Fruit fly (Drosophila melanogaster): ENCODE results near the gene CG33271.

CG33271 gene

DNA sequence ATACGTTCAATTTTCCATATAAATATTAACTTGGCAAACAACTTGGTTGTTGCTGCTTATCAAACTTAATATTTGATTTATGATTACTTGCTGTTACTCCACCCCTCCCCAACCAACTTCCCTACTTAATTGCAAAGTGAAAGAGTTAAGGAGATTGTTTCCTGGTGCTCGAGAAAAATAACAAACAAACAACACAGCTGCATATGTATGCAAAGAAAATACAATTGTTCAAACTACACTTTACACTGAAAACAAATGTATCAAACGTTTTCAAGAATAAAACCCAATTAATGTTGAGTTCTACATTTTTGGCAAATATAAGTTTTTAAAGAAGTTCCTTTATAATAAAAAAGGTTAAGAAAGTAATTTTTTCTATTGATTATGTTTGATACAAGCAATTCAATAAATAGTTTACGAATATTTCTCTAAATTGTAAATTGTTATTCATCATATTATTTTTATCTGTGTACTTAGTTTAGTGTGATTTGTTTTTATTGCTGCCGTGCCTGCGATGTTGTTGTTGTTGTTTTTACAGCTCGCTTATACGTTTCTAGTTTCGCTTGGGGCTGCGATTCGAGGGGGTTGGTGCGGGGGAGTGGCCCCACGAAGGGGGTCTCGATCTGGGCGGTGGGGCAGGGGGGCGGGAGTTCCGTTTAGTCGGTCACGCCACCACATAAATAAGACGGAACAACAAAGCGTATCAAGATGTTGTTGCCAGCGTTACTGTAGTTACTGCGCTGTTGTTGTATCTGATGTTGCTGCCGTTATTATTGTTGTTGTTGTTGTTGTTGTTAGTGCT lies 21.4 kb downstream of the CG33271 start (continued):
- TF ChIP-seq fd102C (GFP tag; optimal IDR thresholded peaks at IDR 0.05) (no peak), CG17186 (GFP tag; optimal IDR thresholded peaks at IDR 0.05) (peak; percentile 19), CG5180 (GFP tag; optimal IDR thresholded peaks at IDR 0.05) (peak; percentile 48), CG10565 (GFP tag; optimal IDR thresholded peaks at IDR 0.05) (no peak), Doc3 (GFP tag; IDR thresholded peaks at IDR 0.05; ENCODE audit: partially characterized antibody) (no peak), CG3065 (GFP tag; optimal IDR thresholded peaks at IDR 0.05) (no peak), nerfin-2 (GFP tag; IDR thresholded peaks at IDR 0.05; ENCODE audit: partially characterized antibody) (no peak), CG2129 (GFP tag; IDR thresholded peaks at IDR 0.05; ENCODE audit: partially characterized antibody) (no peak), Dp (GFP tag; optimal IDR thresholded peaks at IDR 0.05) (no peak), CG3407 (GFP tag; optimal IDR thresholded peaks at IDR 0.05) (peak; percentile 63), crc (GFP tag; optimal IDR thresholded peaks at IDR 0.05) (no peak), corto (GFP tag; optimal IDR thresholded peaks at IDR 0.05) (no peak), NK7.1 (GFP tag; optimal IDR thresholded peaks at IDR 0.05) (no peak), ftz-f1 (GFP tag; optimal IDR thresholded peaks at IDR 0.05) (no peak), CG10147 (GFP tag; optimal IDR thresholded peaks at IDR 0.05) (peak; percentile 84), CG6765 (GFP tag; optimal IDR thresholded peaks at IDR 0.05) (peak; percentile 59), CG11696 (GFP tag; IDR thresholded peaks at IDR 0.05) (no peak), h (optimal IDR thresholded peaks at IDR 0.05) (no peak), CG6175 (GFP tag; IDR thresholded peaks at IDR 0.05) (peak; percentile 80), CG7987 (GFP tag; optimal IDR thresholded peaks at IDR 0.05) (peak; percentile 7), CG13287 (GFP tag; IDR thresholded peaks at IDR 0.05; ENCODE audit: partially characterized antibody) (peak; percentile 26; the same call in 1 of the 2 replicates), Sox102F (GFP tag; optimal IDR thresholded peaks at IDR 0.05) (peak; percentile 91), CG8944 (GFP tag; optimal IDR thresholded peaks at IDR 0.05) (peak; percentile 16), CG16815 (GFP tag; optimal IDR thresholded peaks at IDR 0.05) (peak; percentile 56), Dfd (GFP tag; optimal IDR thresholded peaks at IDR 0.05) (peak in 1 of 2 experiments; percentile 77), sc (optimal IDR thresholded peaks at IDR 0.05) (no peak), sc (GFP tag; optimal IDR thresholded peaks at IDR 0.05) (peak; percentile 71), CG11504 (tag; optimal IDR thresholded peaks at IDR 0.05) (peak; percentile 85), Ravus (GFP tag; IDR thresholded peaks at IDR 0.05) (no peak), CkIIα-i1 (GFP tag; IDR thresholded peaks at IDR 0.05) (no peak), MTF-1 (GFP tag; optimal IDR thresholded peaks at IDR 0.05; ENCODE audit: borderline replicate concordance) (no peak), CG6654 (GFP tag; optimal IDR thresholded peaks at IDR 0.05) (no peak), gsb (GFP tag; IDR thresholded peaks at IDR 0.05) (0 out of 2 replicates have a peak, but pooled peaks have one; percentile 9), CG11247 (GFP tag; IDR thresholded peaks at IDR 0.05) (no peak), Meics (GFP tag; optimal IDR thresholded peaks at IDR 0.05) (peak; percentile 79), Lhr (GFP tag; optimal IDR thresholded peaks at IDR 0.05) (peak; percentile 32), CG14050 (GFP tag; IDR thresholded peaks at IDR 0.05) (0 out of 3 replicates have a peak, but pooled peaks have one; percentile 29), slou (GFP tag; optimal IDR thresholded peaks at IDR 0.05) (no peak), Hr3 (GFP tag; optimal IDR thresholded peaks at IDR 0.05) (peak; percentile 67), CG7556 (GFP tag; optimal IDR thresholded peaks at IDR 0.05) (peak; percentile 84), fru (optimal IDR thresholded peaks at IDR 0.05) (no peak), Ptx1 (GFP tag; IDR thresholded peaks at IDR 0.05) (peak; percentile 83), hkb (optimal IDR thresholded peaks at IDR 0.05) (no peak), hkb (GFP tag; IDR thresholded peaks at IDR 0.05) (0 out of 2 replicates have a peak, but pooled peaks have one; percentile 28), Blimp-1 (GFP tag; optimal IDR thresholded peaks at IDR 0.05) (peak; percentile 89), dm (GFP tag; optimal IDR thresholded peaks at IDR 0.05) (peak; percentile 31), gcm (GFP tag; optimal IDR thresholded peaks at IDR 0.05) (peak; percentile 53), psq (GFP tag; optimal IDR thresholded peaks at IDR 0.05) (peak; percentile 43), fu2 (GFP tag; optimal IDR thresholded peaks at IDR 0.05) (peak; percentile 5)

Measured in whole organism, embryonic.